Worm (Caenorhabditis elegans) whole organism, mixed stage, embryonic: Measurements from ENCODE around the gene Y77E11A.23.

Experiments used
- bed-3 ChIP-seq: fragments of 200-800 bp; sonication (Bioruptor generic); optimal IDR thresholded peaks from 3 replicates; lab custom pipeline; 2018; ENCODE audit warnings: mild to moderate bottlenecking, missing genetic modification characterization, moderate library complexity, missing compliant biosample characterization
- blmp-1 ChIP-seq: fragments of 150-350 bp; optimal IDR thresholded peaks from 2 replicates; lab custom pipeline; 2014; ENCODE audit warnings: missing biosample characterization, missing genetic modification characterization
- ceh-39 ChIP-seq: fragments of 150-350 bp; optimal IDR thresholded peaks from 2 replicates; lab custom pipeline; 2014; ENCODE audit warnings: missing biosample characterization, missing genetic modification characterization
- ceh-43 ChIP-seq: fragments of 200-800 bp; sonication (Bioruptor generic); optimal IDR thresholded peaks from 2 replicates; lab custom pipeline; 2018; ENCODE audit warnings: mild to moderate bottlenecking, missing genetic modification characterization, moderate library complexity, missing compliant biosample characterization
- ceh-83 ChIP-seq: fragments of 200-800 bp; sonication (Bioruptor generic); optimal IDR thresholded peaks from 2 replicates; lab custom pipeline; 2018; ENCODE audit warnings: mild to moderate bottlenecking, missing genetic modification characterization, missing compliant biosample characterization
- ces-1 ChIP-seq: fragments of 150-350 bp; optimal IDR thresholded peaks from 2 replicates; lab custom pipeline; 2014; ENCODE audit warnings: missing biosample characterization, missing genetic modification reagents, missing genetic modification characterization
- cnd-1 ChIP-seq: fragments of 200-800 bp; sonication (Bioruptor generic); optimal IDR thresholded peaks from 2 replicates; lab custom pipeline; 2018; ENCODE audit warnings: mild to moderate bottlenecking, missing genetic modification characterization, missing compliant biosample characterization
- drap-1 ChIP-seq: fragments of 200-800 bp; sonication (Bioruptor generic); optimal IDR thresholded peaks from 3 replicates; lab custom pipeline; 2018; ENCODE audit warnings: mild to moderate bottlenecking, missing genetic modification characterization, missing compliant biosample characterization
- elt-1 ChIP-seq: sonication (generic microtip); optimal IDR thresholded peaks from 2 replicates; lab custom pipeline; 2017; ENCODE audit warnings: missing genetic modification characterization, mild to moderate bottlenecking, missing compliant biosample characterization, antibody characterized with exemption, moderate library complexity, borderline replicate concordance; ENCODE audit not compliant: insufficient read depth
- elt-3 ChIP-seq: fragments of 150-350 bp; optimal IDR thresholded peaks from 2 replicates; lab custom pipeline; 2014; ENCODE audit warnings: missing biosample characterization, missing genetic modification characterization
- flh-1 ChIP-seq: fragments of 200-800 bp; sonication (Bioruptor generic); optimal IDR thresholded peaks from 2 replicates; lab custom pipeline; 2018; ENCODE audit warnings: mild to moderate bottlenecking, missing genetic modification characterization, moderate library complexity, missing compliant biosample characterization
- ham-2 ChIP-seq: fragments of 200-800 bp; sonication (Bioruptor generic); optimal IDR thresholded peaks from 2 replicates; lab custom pipeline; 2018; ENCODE audit warnings: mild to moderate bottlenecking, missing genetic modification characterization, missing compliant biosample characterization
- hlh-1 ChIP-seq: fragments of 150-350 bp; optimal IDR thresholded peaks from 2 replicates; lab custom pipeline; 2014; ENCODE audit warnings: missing biosample characterization, missing genetic modification reagents, missing genetic modification characterization
- lin-13 ChIP-seq: fragments of 150-350 bp; optimal IDR thresholded peaks from 2 replicates; lab custom pipeline; 2014; ENCODE audit warnings: missing biosample characterization, missing genetic modification characterization
- lin-32 ChIP-seq: fragments of 200-800 bp; sonication (Bioruptor generic); optimal IDR thresholded peaks from 2 replicates; lab custom pipeline; 2018; ENCODE audit warnings: mild to moderate bottlenecking, missing genetic modification characterization, missing compliant biosample characterization
- lsy-2 ChIP-seq: fragments of 150-350 bp; optimal IDR thresholded peaks from 2 replicates; lab custom pipeline; 2014; ENCODE audit warnings: missing biosample characterization, missing genetic modification characterization
- mep-1 ChIP-seq: fragments of 150-350 bp; optimal IDR thresholded peaks from 2 replicates; lab custom pipeline; 2017; ENCODE audit warnings: missing biosample characterization, missing genetic modification reagents, missing genetic modification characterization, inconsistent platforms
- mls-2 ChIP-seq: sonication (generic microtip); optimal IDR thresholded peaks from 2 replicates; lab custom pipeline; 2016; ENCODE audit warnings: mild to moderate bottlenecking, missing genetic modification characterization, moderate library complexity, missing compliant biosample characterization
- nhr-12 ChIP-seq: fragments of 150-350 bp; optimal IDR thresholded peaks from 2 replicates; lab custom pipeline; 2014; ENCODE audit warnings: missing biosample characterization, missing genetic modification characterization
- nhr-2 ChIP-seq: fragments of 150-350 bp; optimal IDR thresholded peaks from 2 replicates; lab custom pipeline; 2014; ENCODE audit warnings: missing biosample characterization, missing genetic modification characterization
- nhr-237 ChIP-seq: fragments of 150-350 bp; optimal IDR thresholded peaks from 2 replicates; lab custom pipeline; 2014; ENCODE audit warnings: missing biosample characterization, missing genetic modification characterization
- nhr-28 ChIP-seq: fragments of 150-350 bp; optimal IDR thresholded peaks from 2 replicates; lab custom pipeline; 2014; ENCODE audit warnings: missing biosample characterization, missing genetic modification characterization
- nhr-76 ChIP-seq: sonication (generic microtip); optimal IDR thresholded peaks from 2 replicates; lab custom pipeline; 2017; ENCODE audit warnings: missing biosample characterization, missing genetic modification characterization
- pha-4 ChIP-seq: fragments of 150-350 bp; optimal IDR thresholded peaks from 2 replicates; lab custom pipeline; 2018; ENCODE audit warnings: missing biosample characterization, missing genetic modification reagents, missing genetic modification characterization
- sem-2 ChIP-seq: fragments of 200-800 bp; sonication (Bioruptor generic); optimal IDR thresholded peaks from 2 replicates; lab custom pipeline; 2018; ENCODE audit warnings: mild to moderate bottlenecking, missing genetic modification characterization, missing compliant biosample characterization
- snpc-4 ChIP-seq: fragments of 150-350 bp; optimal IDR thresholded peaks from 2 replicates; lab custom pipeline; 2014; ENCODE audit warnings: missing biosample characterization, missing genetic modification characterization
- sptf-1 ChIP-seq: sonication (generic microtip); optimal IDR thresholded peaks from 2 replicates; lab custom pipeline; 2017; ENCODE audit warnings: mild to moderate bottlenecking, missing genetic modification characterization, moderate library complexity, missing compliant biosample characterization
- tbx-8 ChIP-seq: fragments of 200-800 bp; sonication (Bioruptor generic); optimal IDR thresholded peaks from 2 replicates; lab custom pipeline; 2018; ENCODE audit warnings: mild to moderate bottlenecking, missing genetic modification characterization, moderate library complexity, missing compliant biosample characterization
- unc-120 ChIP-seq: sonication (generic microtip); optimal IDR thresholded peaks from 2 replicates; lab custom pipeline; 2017; ENCODE audit warnings: missing genetic modification characterization, missing compliant biosample characterization; ENCODE audit not compliant: poor library complexity, severe bottlenecking
- unc-39 ChIP-seq: fragments of 150-350 bp; optimal IDR thresholded peaks from 2 replicates; lab custom pipeline; 2014; ENCODE audit warnings: missing biosample characterization, missing genetic modification characterization
- unc-62 ChIP-seq: fragments of 150-350 bp; optimal IDR thresholded peaks from 2 replicates; lab custom pipeline; 2014; ENCODE audit warnings: missing biosample characterization, missing genetic modification reagents, missing genetic modification characterization
- zip-8 ChIP-seq: fragments of 150-350 bp; optimal IDR thresholded peaks from 2 replicates; lab custom pipeline; 2014; ENCODE audit warnings: missing biosample characterization, missing genetic modification characterization
- ztf-11 ChIP-seq: fragments of 150-350 bp; optimal IDR thresholded peaks from 2 replicates; lab custom pipeline; 2014; ENCODE audit warnings: missing biosample characterization, missing genetic modification characterization

Y77E11A.23 gene

ce11 chrIV:1430261-1430660 is at the start of gene Y77E11A.23:
TSS of gene Y77E11A.23 (minus strand) at chrIV:1430367.
- TF ChIP-seq elt-1 (tag; lab: Kevin White, UChicago) (peak; percentile 93), elt-3 (tag; lab: Kevin White, UChicago) (no peak), nhr-2 (tag; lab: Kevin White, UChicago) (peak; percentile 19)

ce11 chrIV:1478649-1479048 is 48.5 kb upstream of the Y77E11A.23 start:
- TF ChIP-seq sptf-1 (no peak), mls-2 (tag; lab: Kevin White, UChicago) (no peak), lsy-2 (tag; lab: Kevin White, UChicago) (no peak), flh-1 (GFP tag; lab: Kevin White, UChicago) (no peak), hlh-1 (tag; lab: Kevin White, UChicago) (no peak), ceh-39 (tag; lab: Kevin White, UChicago) (no peak), elt-1 (tag; lab: Kevin White, UChicago) (no peak), nhr-2 (tag; lab: Kevin White, UChicago) (no peak), nhr-28 (tag; lab: Kevin White, UChicago) (no peak), unc-62 (GFP tag; lab: Kevin White, UChicago) (no peak), lin-13 (tag; lab: Kevin White, UChicago) (no peak), cnd-1 (no peak), unc-39 (tag; lab: Kevin White, UChicago) (no peak), drap-1 (GFP tag; lab: Kevin White, UChicago) (no peak), ceh-43 (GFP tag; lab: Kevin White, UChicago) (no peak)

- no peak for TF ChIP-seq sptf-1
- no peak for TF ChIP-seq ceh-39 (tag; lab: Kevin White, UChicago)
- TF ChIP-seq nhr-28 (tag; lab: Kevin White, UChicago): no peak
- TF ChIP-seq zip-8 (tag; lab: Kevin White, UChicago): no peak
- no peak for TF ChIP-seq nhr-237 (tag; lab: Kevin White, UChicago)
- no peak for TF ChIP-seq nhr-12 (tag; lab: Kevin White, UChicago)
- no peak for TF ChIP-seq tbx-8 (GFP tag; lab: Kevin White, UChicago)
- TF ChIP-seq lin-32 (GFP tag; lab: Kevin White, UChicago): no peak
- TF ChIP-seq cnd-1: no peak
- TF ChIP-seq pha-4 (tag; lab: Kevin White, UChicago): no peak
- no peak for TF ChIP-seq bed-3 (GFP tag; lab: Kevin White, UChicago)
These were observed 44.8 kb upstream of the Y77E11A.23 start, which contains the start of gene Y77E11A.12 for ce11 chrIV:1475009-1475408. TSS of gene Y77E11A.12 (minus strand) at chrIV:1475109.

ce11 chrIV:1472145-1472544 is 42.0 kb upstream of the Y77E11A.23 start:
- TF ChIP-seq hlh-1 (tag; lab: Kevin White, UChicago) (no peak), unc-120 (tag; lab: Kevin White, UChicago) (no peak), lsy-2 (tag; lab: Kevin White, UChicago) (no peak), elt-3 (tag; lab: Kevin White, UChicago) (no peak), ztf-11 (tag; lab: Kevin White, UChicago) (no peak), mep-1 (tag; lab: Kevin White, UChicago) (no peak), bed-3 (GFP tag; lab: Kevin White, UChicago) (no peak)

ce11 chrIV:1470364-1470763 is 40.2 kb upstream of the Y77E11A.23 start:
- TF ChIP-seq elt-3 (tag; lab: Kevin White, UChicago) (no peak), hlh-1 (tag; lab: Kevin White, UChicago) (no peak), ham-2 (GFP tag; lab: Kevin White, UChicago) (no peak), ces-1 (GFP tag; lab: Kevin White, UChicago) (no peak), lsy-2 (tag; lab: Kevin White, UChicago) (no peak), sem-2 (GFP tag; lab: Kevin White, UChicago) (no peak), mep-1 (tag; lab: Kevin White, UChicago) (no peak), unc-39 (tag; lab: Kevin White, UChicago) (no peak), blmp-1 (tag; lab: Kevin White, UChicago) (no peak), unc-120 (tag; lab: Kevin White, UChicago) (no peak), unc-62 (GFP tag; lab: Kevin White, UChicago) (no peak), snpc-4 (tag; lab: Kevin White, UChicago) (no peak), drap-1 (GFP tag; lab: Kevin White, UChicago) (no peak), pha-4 (tag; lab: Kevin White, UChicago) (no peak), nhr-76 (tag; lab: Kevin White, UChicago) (no peak), ceh-83 (GFP tag; lab: Kevin White, UChicago) (no peak), nhr-237 (tag; lab: Kevin White, UChicago) (no peak)
